In the genomic region with DNA sequence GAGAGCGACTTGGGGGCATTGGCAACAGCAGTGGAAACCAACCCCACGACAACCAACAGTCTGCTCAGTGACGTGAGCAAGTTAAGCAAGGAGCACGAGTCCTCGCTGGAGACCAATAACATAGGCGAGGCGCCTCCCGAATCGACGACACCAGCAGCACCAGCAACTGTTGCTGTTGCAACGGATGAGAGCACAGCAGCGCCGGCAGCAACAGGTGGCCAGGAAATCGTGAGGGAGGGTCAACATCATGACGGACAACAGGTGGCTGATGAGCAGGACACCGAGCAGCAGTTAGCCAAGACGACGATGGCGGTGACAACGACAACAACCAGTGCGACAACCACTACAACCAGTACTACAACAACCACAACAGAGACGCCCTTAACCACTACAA, we compare ENCODE assay signal across 2 fruit fly cellular contexts.
TF ChIP-seq lines count a peak whose summit lies in the region.

No protein-coding gene starts in this region.

- TF ChIP-seq CTCF in whole organism, embryonic (GFP tag; optimal IDR thresholded peaks at IDR 0.05; lab: Kevin White, UChicago): no peak

TF ChIP-seq in whole organism, embryonic, 481 proteins besides CTCF, POLR2A, EP300 and RAD21:
- TF ChIP-seq scrt (GFP tag; optimal IDR thresholded peaks at IDR 0.05; lab: Kevin White, UChicago): peak; percentile 88
- peak; percentile 83 for TF ChIP-seq CG8478 (optimal IDR thresholded peaks at IDR 0.05; lab: Kevin White, UChicago)
- TF ChIP-seq HHEX (GFP tag; optimal IDR thresholded peaks at IDR 0.05; lab: Kevin White, UChicago): no peak
- TF ChIP-seq chinmo (GFP tag; IDR thresholded peaks at IDR 0.05; lab: Robert Waterston, UW; ENCODE audit: partially characterized antibody): 0 out of 4 replicates have a peak, but pooled peaks have one; percentile 16
- TF ChIP-seq CG4360 (GFP tag; IDR thresholded peaks at IDR 0.05; lab: Robert Waterston, UW): peak; percentile 25; the same call in 1 of the 2 replicates
- TF ChIP-seq Deaf1 (tag; optimal IDR thresholded peaks at IDR 0.05; lab: Kevin White, UChicago): peak; percentile 17
- no peak for TF ChIP-seq CG33213 (GFP tag; optimal IDR thresholded peaks at IDR 0.05; lab: Kevin White, UChicago)
- peak; percentile 41 for TF ChIP-seq Ets65A (GFP tag; lab: Kevin White, UChicago)

TF ChIP-seq in whole organism, pupa, 21 proteins besides CTCF, POLR2A, EP300 and RAD21:
- TF ChIP-seq CG14655 (GFP tag; optimal IDR thresholded peaks at IDR 0.05; lab: Kevin White, UChicago) (no peak), CG34367 (tag; optimal IDR thresholded peaks at IDR 0.05; lab: Kevin White, UChicago) (no peak), CG12605 (GFP tag; IDR thresholded peaks at IDR 0.05; lab: Robert Waterston, UW) (peak; percentile 97)
